Worm (Caenorhabditis elegans): ENCODE data around the gene Y69A2AR.28.
A peak's percentile ranks its signal among the peaks of the same experiment; 100 is the strongest.

Gene Y69A2AR.28

DNA sequence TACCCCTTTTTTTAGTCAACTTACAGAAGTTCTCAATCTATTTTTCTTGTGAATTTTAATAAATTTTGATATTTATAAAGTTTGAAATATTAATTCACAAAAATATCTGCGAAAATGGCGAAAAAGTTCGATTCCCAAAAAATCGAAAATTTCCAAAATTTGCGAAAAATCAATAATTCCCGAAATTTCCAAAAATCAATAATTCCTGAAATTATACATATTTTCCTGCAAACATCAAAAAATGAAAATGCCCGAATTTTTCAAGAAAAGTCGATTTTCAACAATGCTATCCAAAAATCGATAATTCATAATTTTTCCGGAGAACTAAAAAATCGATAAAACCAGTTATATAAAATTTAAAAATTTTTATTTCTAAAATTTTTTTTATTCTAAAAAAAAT is 37.2 kb upstream of the Y69A2AR.28 start:
- TF ChIP-seq irx-1 (tag; optimal IDR thresholded peaks at IDR 0.05) = no peak
- no peak for TF ChIP-seq ceh-63 (GFP tag; optimal IDR thresholded peaks at IDR 0.05)
- no peak for TF ChIP-seq nhr-47 (tag; optimal IDR thresholded peaks at IDR 0.05)
- TF ChIP-seq sptf-1 (tag; optimal IDR thresholded peaks at IDR 0.05) = no peak
- no peak for TF ChIP-seq dpl-1 (GFP tag; optimal IDR thresholded peaks at IDR 0.05)
- TF ChIP-seq hpl-2 (GFP tag; optimal IDR thresholded peaks at IDR 0.05) = no peak
- no peak for TF ChIP-seq egl-13 (tag; optimal IDR thresholded peaks at IDR 0.05)
- TF ChIP-seq mab-9 (GFP tag; IDR thresholded peaks at IDR 0.05) = no peak

DNA sequence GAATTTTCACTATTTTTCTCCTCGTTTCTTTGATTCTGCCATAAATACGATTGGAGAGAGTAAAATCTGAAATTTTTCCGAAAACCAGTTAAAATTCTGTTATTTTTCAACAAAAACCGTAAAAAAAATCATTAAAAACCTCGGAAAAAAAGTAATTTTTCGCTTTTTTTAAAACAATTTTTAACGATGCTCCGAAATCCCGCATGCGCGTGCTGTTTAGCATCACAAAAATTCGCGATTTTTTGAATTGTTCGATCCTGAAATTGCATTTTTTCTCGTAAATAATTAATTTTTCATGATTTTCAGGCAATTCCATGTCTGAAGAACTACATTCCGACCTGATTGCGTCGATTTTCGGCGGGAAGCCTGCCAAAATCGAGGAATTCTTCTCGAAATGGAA is 29.8 kb upstream of the Y69A2AR.28 start, which contains the start of gene ric-8:
Gene ric-8 (plus strand): TSS at position 301 of the 400 bp plus-strand sequence.
- TF ChIP-seq nhr-12 (tag; optimal IDR thresholded peaks at IDR 0.05) (no peak), efl-1 (optimal IDR thresholded peaks at IDR 0.05) (no peak), efl-1 (GFP tag; optimal IDR thresholded peaks at IDR 0.05 in 1 of 2) (peak in 1 of 2 experiments; percentile 3)

DNA sequence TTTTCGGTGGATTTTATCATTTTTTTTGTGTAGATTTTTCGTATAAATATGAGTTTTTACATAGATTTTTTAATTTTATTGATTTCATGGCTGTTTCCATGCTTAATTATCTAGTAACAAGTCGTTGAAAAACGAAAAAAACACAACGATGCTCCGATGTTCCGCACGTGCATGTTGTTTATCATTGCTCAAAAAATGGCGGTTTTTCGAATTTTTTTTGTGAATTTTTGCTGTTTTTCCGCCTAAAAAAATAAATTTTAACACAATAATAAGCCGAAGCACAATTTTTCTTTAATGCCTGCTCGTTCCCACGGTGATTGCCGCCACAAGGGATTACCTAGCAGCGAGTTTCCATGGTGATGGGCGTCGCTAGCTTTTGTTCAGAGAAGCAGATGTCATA is 29.2 kb upstream of the Y69A2AR.28 start:
- TF ChIP-seq lsy-2 (tag; optimal IDR thresholded peaks at IDR 0.05) (peak in 1 of 2 experiments; percentile 0), mab-9 (GFP tag; IDR thresholded peaks at IDR 0.05) (no peak), lin-35 (GFP tag; optimal IDR thresholded peaks at IDR 0.05) (peak in 1 of 2 experiments; percentile 35), efl-1 (optimal IDR thresholded peaks at IDR 0.05) (peak; percentile 4 to 52), efl-1 (GFP tag; optimal IDR thresholded peaks at IDR 0.05 in 1 of 2) (peak; percentile 62 to 66), ceh-90 (tag; optimal IDR thresholded peaks at IDR 0.05) (no peak), unc-98 (GFP tag; IDR thresholded peaks at IDR 0.05) (no peak), dpl-1 (GFP tag; optimal IDR thresholded peaks at IDR 0.05) (peak in 2 of 3 experiments; percentile 8 to 50), ets-5 (GFP tag; IDR thresholded peaks at IDR 0.05) (no peak), nhr-84 (tag; optimal IDR thresholded peaks at IDR 0.05) (no peak), sptf-1 (tag; optimal IDR thresholded peaks at IDR 0.05) (no peak), nhr-85 (tag) (no peak), grh-1 (GFP tag; IDR thresholded peaks at IDR 0.05) (no peak), nhr-19 (GFP tag; conservative IDR thresholded peaks at IDR 0.05) (no peak)

ce11 chrIV:2640950-2641349 is 28.1 kb upstream of the Y69A2AR.28 start, which contains the start of the genes mdf-2 and nduv-3:
Gene mdf-2, minus strand, starts transcription at chrIV:2641125.
Gene nduv-3, plus strand, starts transcription at chrIV:2641310.
- TF ChIP-seq isw-1 (GFP tag; IDR thresholded peaks at IDR 0.05) (peak; percentile 81), egl-13 (tag; optimal IDR thresholded peaks at IDR 0.05) (peak; percentile 55), C34B4.2 (tag; optimal IDR thresholded peaks at IDR 0.05) (no peak), snpc-4 (tag; optimal IDR thresholded peaks at IDR 0.05) (peak; percentile 69), unc-62 (GFP tag; optimal IDR thresholded peaks at IDR 0.05) (no peak), snu-23 (GFP tag; optimal IDR thresholded peaks at IDR 0.05) (peak; percentile 85), dpl-1 (GFP tag; optimal IDR thresholded peaks at IDR 0.05) (peak; percentile 92 to 94 (median 94)), hlh-4 (tag; optimal IDR thresholded peaks at IDR 0.05) (no peak), ceh-8 (GFP tag; optimal IDR thresholded peaks at IDR 0.05) (peak; percentile 53), zag-1 (tag; optimal IDR thresholded peaks at IDR 0.05) (no peak), lir-3 (tag; optimal IDR thresholded peaks at IDR 0.05; ENCODE audit: poor library complexity) (no peak), ets-5 (GFP tag; IDR thresholded peaks at IDR 0.05) (no peak), Y116A8C.19 (tag; optimal IDR thresholded peaks at IDR 0.05; ENCODE audit: borderline replicate concordance) (no peak), mep-1 (tag; optimal IDR thresholded peaks at IDR 0.05) (peak; percentile 96), fos-1 (tag; optimal IDR thresholded peaks at IDR 0.05) (peak; percentile 50), aly-2 (tag; optimal IDR thresholded peaks at IDR 0.05) (peak; percentile 45), nhr-20 (tag; optimal IDR thresholded peaks at IDR 0.05) (peak; percentile 73), unc-30 (tag; optimal IDR thresholded peaks at IDR 0.05) (no peak), ceh-90 (tag; optimal IDR thresholded peaks at IDR 0.05) (peak; percentile 21), nhr-11 (tag; optimal IDR thresholded peaks at IDR 0.05) (peak; percentile 51), lin-39 (tag; optimal IDR thresholded peaks at IDR 0.05) (peak; percentile 77), lin-15B (tag; optimal IDR thresholded peaks at IDR 0.05) (peak; percentile 85), pqm-1 (tag; optimal IDR thresholded peaks at IDR 0.05) (no peak), nhr-71 (tag; optimal IDR thresholded peaks at IDR 0.05) (peak; percentile 89), efl-1 (optimal IDR thresholded peaks at IDR 0.05) (peak; percentile 87 to 94), efl-1 (GFP tag; optimal IDR thresholded peaks at IDR 0.05 in 1 of 2) (peak; percentile 94 to 99), F16B12.6 (tag; optimal IDR thresholded peaks at IDR 0.05) (peak; percentile 58), skn-1 (tag; optimal IDR thresholded peaks at IDR 0.05) (peak; percentile 66), hpl-2 (GFP tag; optimal IDR thresholded peaks at IDR 0.05) (no peak), efl-3 (GFP tag; optimal IDR thresholded peaks at IDR 0.05) (no peak), aha-1 (tag; optimal IDR thresholded peaks at IDR 0.05) (peak; percentile 46), nhr-28 (tag; optimal IDR thresholded peaks at IDR 0.05) (no peak), sup-37 (GFP tag; optimal IDR thresholded peaks at IDR 0.05) (peak; percentile 13), lin-13 (GFP tag; optimal IDR thresholded peaks at IDR 0.05) (peak; percentile 80)
